Worm (Caenorhabditis elegans) whole organism, L1 larva: ENCODE results near the gene C36C5.14.

Experiments used
- egl-27 ChIP-seq, 2 experiments: fragments of 150-350 bp in 1 of 2; sonication (generic microtip); optimal IDR thresholded peaks; 3 replicates each; lab custom pipeline; 2017 to 2018; ENCODE audit warnings: missing biosample characterization in 2 of 2, missing genetic modification characterization in 2 of 2, missing genetic modification reagents in 2 of 2
- nhr-77 ChIP-seq: fragments of 150-350 bp; optimal IDR thresholded peaks from 2 replicates; lab custom pipeline; 2014; ENCODE audit warnings: missing biosample characterization, missing genetic modification characterization
- rnt-1 ChIP-seq: sonication (generic microtip); optimal IDR thresholded peaks from 2 replicates; lab custom pipeline; 2016; ENCODE audit warnings: mild to moderate bottlenecking, missing genetic modification characterization, moderate library complexity, missing compliant biosample characterization
- snpc-4 ChIP-seq: fragments of 150-350 bp; optimal IDR thresholded peaks from 2 replicates; lab custom pipeline; 2014; ENCODE audit warnings: missing biosample characterization, missing genetic modification characterization
- sox-4 ChIP-seq: sonication (generic microtip); optimal IDR thresholded peaks from 2 replicates; lab custom pipeline; 2016; ENCODE audit warnings: missing genetic modification characterization, missing compliant biosample characterization
- tbx-2 ChIP-seq: sonication (generic microtip); optimal IDR thresholded peaks from 2 replicates; lab custom pipeline; 2016; ENCODE audit warnings: missing genetic modification characterization, missing compliant biosample characterization

ce11 chrV:3132116-3132515 lies 33.2 kb downstream of the C36C5.14 start:
- TF ChIP-seq snpc-4 (tag; lab: Kevin White, UChicago) (no peak), egl-27 (tag; optimal IDR thresholded peaks at IDR 0.05; lab: Kevin White, UChicago) (no peak), nhr-77 (tag; lab: Kevin White, UChicago) (no peak), sox-4 (no peak), tbx-2 (tag; lab: Kevin White, UChicago) (no peak), rnt-1 (tag; lab: Kevin White, UChicago) (no peak)
